Fruit fly (Drosophila melanogaster): ENCODE measurements around the gene Cyp6d5.

The Cyp6d5 gene

dm6 chr3R:14031531-14032414 is 2.7 kb downstream of the Cyp6d5 start, which contains the start of the genes rdx and CG3061 (continued):
- TF ChIP-seq grn (GFP tag; optimal IDR thresholded peaks at IDR 0.05) = no peak
- no peak for TF ChIP-seq hkb (optimal IDR thresholded peaks at IDR 0.05)
- no peak for TF ChIP-seq hkb (GFP tag; IDR thresholded peaks at IDR 0.05)
- TF ChIP-seq CG17359 (tag; optimal IDR thresholded peaks at IDR 0.05) = peak; percentile 33
- peak; percentile 81 for TF ChIP-seq CG12391 (tag; optimal IDR thresholded peaks at IDR 0.05)
- TF ChIP-seq CG11560 (tag; IDR thresholded peaks at IDR 0.05) = no peak
- peak; percentile 64 for TF ChIP-seq dmrt99B (tag; optimal IDR thresholded peaks at IDR 0.05)
- peak; percentile 75 for TF ChIP-seq Dek (tag; optimal IDR thresholded peaks at IDR 0.05)
- TF ChIP-seq Hr3 (GFP tag; optimal IDR thresholded peaks at IDR 0.05) = peak; percentile 78
- peak; percentile 88 for TF ChIP-seq CG17361 (GFP tag; IDR thresholded peaks at IDR 0.05)
- TF ChIP-seq ATbp (GFP tag; optimal IDR thresholded peaks at IDR 0.05) = peak; percentile 18
- TF ChIP-seq CG15269 (tag; optimal IDR thresholded peaks at IDR 0.05) = peak; percentile 70
- peak; percentile 40 for TF ChIP-seq Oli (tag; optimal IDR thresholded peaks at IDR 0.05)
- TF ChIP-seq odd (GFP tag; optimal IDR thresholded peaks at IDR 0.05) = peak; percentile 23
- TF ChIP-seq lov (optimal IDR thresholded peaks at IDR 0.05) = no peak
- TF ChIP-seq lov (GFP tag; IDR thresholded peaks at IDR 0.05) = no peak
- peak; percentile 81 for TF ChIP-seq sug (tag; optimal IDR thresholded peaks at IDR 0.05)
- TF ChIP-seq chinmo (GFP tag; IDR thresholded peaks at IDR 0.05; ENCODE audit: partially characterized antibody) = peak; percentile 81; the same call in 1 of the 4 replicates
- no peak for TF ChIP-seq CG7987 (GFP tag; optimal IDR thresholded peaks at IDR 0.05)
- TF ChIP-seq prd (optimal IDR thresholded peaks at IDR 0.05) = no peak
- peak; percentile 69; the same call in 1 of the 3 replicates for TF ChIP-seq prd (GFP tag; IDR thresholded peaks at IDR 0.05)
- TF ChIP-seq CG17802 (tag; optimal IDR thresholded peaks at IDR 0.05) = peak; percentile 31
- TF ChIP-seq CG33213 (GFP tag; optimal IDR thresholded peaks at IDR 0.05) = no peak
- no peak for TF ChIP-seq tll (GFP tag; optimal IDR thresholded peaks at IDR 0.05)
- TF ChIP-seq CG14710 (tag; optimal IDR thresholded peaks at IDR 0.05) = peak; percentile 82
- no peak for TF ChIP-seq C15 (GFP tag; IDR thresholded peaks at IDR 0.05)
- TF ChIP-seq br (optimal IDR thresholded peaks at IDR 0.05) = no peak
- TF ChIP-seq grau (tag; optimal IDR thresholded peaks at IDR 0.05) = peak; percentile 76
- TF ChIP-seq CG2116 (GFP tag; optimal IDR thresholded peaks at IDR 0.05) = peak; percentile 98
- TF ChIP-seq tgo (GFP tag; IDR thresholded peaks at IDR 0.05) = peak; percentile 59
- TF ChIP-seq CG4424 (GFP tag; optimal IDR thresholded peaks at IDR 0.05) = peak; percentile 58
- TF ChIP-seq CG12299 (tag; optimal IDR thresholded peaks at IDR 0.05) = peak; percentile 5
- TF ChIP-seq Max (GFP tag; optimal IDR thresholded peaks at IDR 0.05) = peak; percentile 0
- peak; percentile 38; the same call in 1 of the 2 replicates for TF ChIP-seq Scr (GFP tag; IDR thresholded peaks at IDR 0.05; ENCODE audit: partially characterized antibody)
- TF ChIP-seq CG32767 (GFP tag; IDR thresholded peaks at IDR 0.05) = no peak
- no peak for TF ChIP-seq CrebB (tag; optimal IDR thresholded peaks at IDR 0.05)
- TF ChIP-seq sim (GFP tag; IDR thresholded peaks at IDR 0.05) = 0 out of 2 replicates have a peak, but pooled peaks have one; percentile 8
- peak; percentile 72 for TF ChIP-seq CG30403 (GFP tag; optimal IDR thresholded peaks at IDR 0.05)

- TF ChIP-seq az2 (GFP tag; optimal IDR thresholded peaks at IDR 0.05) (no peak), CG9727 (GFP tag; optimal IDR thresholded peaks at IDR 0.05) (peak; percentile 21), CG34376 (GFP tag; optimal IDR thresholded peaks at IDR 0.05) (peak; percentile 32), chinmo (GFP tag; IDR thresholded peaks at IDR 0.05; ENCODE audit: partially characterized antibody) (0 out of 4 replicates have a peak, but pooled peaks have one; percentile 56), CG15479 (GFP tag; optimal IDR thresholded peaks at IDR 0.05) (peak; percentile 40), mirr (GFP tag; optimal IDR thresholded peaks at IDR 0.05) (peak; percentile 56), grn (GFP tag; optimal IDR thresholded peaks at IDR 0.05) (peak; percentile 88), CG17361 (GFP tag; IDR thresholded peaks at IDR 0.05) (peak; percentile 4; the same call in 1 of the 3 replicates), trem (tag; optimal IDR thresholded peaks at IDR 0.05) (peak; percentile 3), MESR4 (GFP tag; optimal IDR thresholded peaks at IDR 0.05) (peak; percentile 95), otp (GFP tag; IDR thresholded peaks at IDR 0.05) (0 out of 3 replicates have a peak, but pooled peaks have one; percentile 7), sna (GFP tag; IDR thresholded peaks at IDR 0.05; ENCODE audit: partially characterized antibody) (peak; percentile 18; the same call in 1 of the 2 replicates), kni (GFP tag; optimal IDR thresholded peaks at IDR 0.05) (no peak)
Measured at dm6 chr3R:14032422-14033188, 3.6 kb downstream of the Cyp6d5 start.

All from whole organism, embryonic.